Worm (Caenorhabditis elegans) whole organism, L3 larva: ENCODE results near the gene C33H5.16.

Experiments
- aly-2 ChIP-seq: fragments of 150-350 bp; optimal IDR thresholded peaks from 2 replicates; lab custom pipeline; 2014; ENCODE audit warnings: missing biosample characterization, missing genetic modification characterization
- elt-3 ChIP-seq, 3 experiments: fragments of 150-350 bp in 1 of 3; sonication (generic microtip) in 2 of 3; optimal IDR thresholded peaks; 2 replicates in 2 of 3; 4 replicates in 1 of 3; lab custom pipeline; 2014 to 2017; ENCODE audit warnings: missing biosample characterization in 3 of 3, missing genetic modification characterization in 3 of 3
- fkh-2 ChIP-seq: fragments of 150-350 bp; optimal IDR thresholded peaks from 2 replicates; lab custom pipeline; 2014; ENCODE audit warnings: missing biosample characterization, missing genetic modification reagents, missing genetic modification characterization
- fos-1 ChIP-seq: fragments of 150-350 bp; optimal IDR thresholded peaks from 2 replicates; lab custom pipeline; 2014; ENCODE audit warnings: missing biosample characterization, missing genetic modification characterization
- lin-39 ChIP-seq: fragments of 150-350 bp; optimal IDR thresholded peaks from 2 replicates; lab custom pipeline; 2018; ENCODE audit warnings: missing biosample characterization, missing genetic modification reagents, missing genetic modification characterization
- nfya-1 ChIP-seq: sonication (generic microtip); optimal IDR thresholded peaks from 2 replicates; lab custom pipeline; 2017; ENCODE audit warnings: missing genetic modification characterization, mild to moderate bottlenecking, missing compliant biosample characterization, antibody characterized with exemption, moderate library complexity; ENCODE audit not compliant: insufficient read depth
- nhr-11 ChIP-seq: fragments of 150-350 bp; optimal IDR thresholded peaks from 2 replicates; lab custom pipeline; 2014; ENCODE audit warnings: missing biosample characterization, missing genetic modification characterization
- nhr-76 ChIP-seq: fragments of 150-350 bp; sonication (generic microtip); optimal IDR thresholded peaks from 5 replicates; lab custom pipeline; 2014; ENCODE audit warnings: missing biosample characterization, missing genetic modification characterization
- pha-4 ChIP-seq: fragments of 150-350 bp; optimal IDR thresholded peaks from 2 replicates; lab custom pipeline; 2014; ENCODE audit warnings: missing biosample characterization, missing genetic modification reagents, missing genetic modification characterization
- unc-39 ChIP-seq: sonication (generic microtip); optimal IDR thresholded peaks from 4 replicates; lab custom pipeline; 2017; ENCODE audit warnings: missing biosample characterization, missing genetic modification characterization

ce11 chrIV:7804740-7805139 lies 1.6 kb upstream of the C33H5.16 start, which contains the start of gene C33H5.2:
- no peak for TF ChIP-seq fos-1 (tag; lab: Kevin White, UChicago)
- TF ChIP-seq aly-2 (tag; lab: Kevin White, UChicago) = no peak
- TF ChIP-seq nhr-76 (tag; lab: Kevin White, UChicago) = no peak
- no peak for TF ChIP-seq pha-4 (tag; lab: Kevin White, UChicago)
- no peak for TF ChIP-seq lin-39
- TF ChIP-seq nhr-11 (tag; lab: Kevin White, UChicago) = no peak
- no peak for TF ChIP-seq unc-39 (tag; lab: Kevin White, UChicago)
- no peak for TF ChIP-seq nfya-1 (tag; lab: Kevin White, UChicago)
- TF ChIP-seq fkh-2 = no peak
- TF ChIP-seq elt-3 (tag; optimal IDR thresholded peaks at IDR 0.05; lab: Kevin White, UChicago) = no peak
